Fruit fly (Drosophila melanogaster): Measurements from ENCODE around the gene Pmvk.

Gene Pmvk

dm6 chr2L:19571574-19572495 is 8.3 kb downstream of the Pmvk start (continued):
- TF ChIP-seq tin (GFP tag; optimal IDR thresholded peaks at IDR 0.05) (no peak), BEAF-32 (GFP tag; optimal IDR thresholded peaks at IDR 0.05) (no peak), ind (GFP tag; optimal IDR thresholded peaks at IDR 0.05) (no peak), sens-2 (GFP tag; IDR thresholded peaks at IDR 0.05) (no peak), Ets97D (GFP tag; optimal IDR thresholded peaks at IDR 0.05) (no peak), bigmax (GFP tag; optimal IDR thresholded peaks at IDR 0.05) (no peak), schlank (tag; optimal IDR thresholded peaks at IDR 0.05) (no peak), lov (optimal IDR thresholded peaks at IDR 0.05) (no peak), lov (GFP tag; IDR thresholded peaks at IDR 0.05) (no peak), CG9437 (GFP tag; optimal IDR thresholded peaks at IDR 0.05) (no peak), gsb (GFP tag; IDR thresholded peaks at IDR 0.05) (no peak), CG3847 (GFP tag; IDR thresholded peaks at IDR 0.05) (no peak), CG14667 (GFP tag; IDR thresholded peaks at IDR 0.05) (no peak), Stat92E (GFP tag; optimal IDR thresholded peaks at IDR 0.05) (peak in 1 of 3 experiments; percentile 87), gem (tag; optimal IDR thresholded peaks at IDR 0.05) (no peak), TFAM (GFP tag; optimal IDR thresholded peaks at IDR 0.05) (no peak), CG32772 (GFP tag; IDR thresholded peaks at IDR 0.05) (no peak), Rx (GFP tag; IDR thresholded peaks at IDR 0.05) (no peak), CG17385 (GFP tag; optimal IDR thresholded peaks at IDR 0.05) (peak; percentile 90), chinmo (GFP tag; IDR thresholded peaks at IDR 0.05; ENCODE audit: partially characterized antibody) (peak; percentile 97), jigr1 (GFP tag; IDR thresholded peaks at IDR 0.05) (no peak), knrl (GFP tag; IDR thresholded peaks at IDR 0.05; ENCODE audit: partially characterized antibody) (no peak), CG12744 (GFP tag; optimal IDR thresholded peaks at IDR 0.05) (no peak), eve (GFP tag; optimal IDR thresholded peaks at IDR 0.05) (no peak), Fer3 (tag; optimal IDR thresholded peaks at IDR 0.05) (no peak), Sin3A (optimal IDR thresholded peaks at IDR 0.05) (peak; percentile 19), pita (GFP tag; optimal IDR thresholded peaks at IDR 0.05) (peak; percentile 46), CG9727 (GFP tag; optimal IDR thresholded peaks at IDR 0.05) (no peak), vfl (GFP tag; optimal IDR thresholded peaks at IDR 0.05) (no peak), CG18262 (tag; optimal IDR thresholded peaks at IDR 0.05) (no peak), CG11085 (GFP tag; IDR thresholded peaks at IDR 0.05) (no peak), D19A (tag; optimal IDR thresholded peaks at IDR 0.05) (no peak), CG30020 (tag; optimal IDR thresholded peaks at IDR 0.05) (no peak), CG2712 (tag; optimal IDR thresholded peaks at IDR 0.05) (no peak), CG33213 (GFP tag; optimal IDR thresholded peaks at IDR 0.05) (no peak), CG12104 (GFP tag; optimal IDR thresholded peaks at IDR 0.05) (no peak), CG15269 (tag; optimal IDR thresholded peaks at IDR 0.05) (no peak), Six4 (GFP tag; optimal IDR thresholded peaks at IDR 0.05) (no peak), seq (GFP tag; IDR thresholded peaks at IDR 0.05) (no peak), ems (GFP tag; optimal IDR thresholded peaks at IDR 0.05) (no peak), aop (GFP tag; IDR thresholded peaks at IDR 0.05) (no peak), CG7556 (GFP tag; optimal IDR thresholded peaks at IDR 0.05) (no peak), ab (GFP tag; optimal IDR thresholded peaks at IDR 0.05) (no peak), Poxn (GFP tag; IDR thresholded peaks at IDR 0.05) (no peak), CG14441 (GFP tag; IDR thresholded peaks at IDR 0.05) (no peak), nmo (GFP tag; optimal IDR thresholded peaks at IDR 0.05) (peak; percentile 46), CG10959 (GFP tag; IDR thresholded peaks at IDR 0.05) (no peak), tgo (GFP tag; IDR thresholded peaks at IDR 0.05) (no peak), CG10431 (GFP tag; optimal IDR thresholded peaks at IDR 0.05) (peak; percentile 79), Asciz (GFP tag; optimal IDR thresholded peaks at IDR 0.05) (no peak), CG6689 (GFP tag; IDR thresholded peaks at IDR 0.05) (no peak)

All from whole organism, embryonic.